Worm (Caenorhabditis elegans) whole organism, L4 larva: Measurements from ENCODE around the gene smc-5.

ENCODE experiments used
- D1046.2 ChIP-seq: fragments of 200-800 bp; sonication (Bioruptor generic); IDR thresholded peaks from 2 replicates; pipeline ENCODE4 v1.3.6; 2022; ENCODE audit warnings: missing genetic modification characterization, missing compliant biosample characterization
- F10B5.3 ChIP-seq: sonication (generic microtip); optimal IDR thresholded peaks from 2 replicates; lab custom pipeline; 2016; ENCODE audit warnings: mild to moderate bottlenecking, missing genetic modification characterization, missing compliant biosample characterization
- F37D6.2 ChIP-seq: sonication (generic microtip); optimal IDR thresholded peaks from 2 replicates; lab custom pipeline; 2016; ENCODE audit warnings: mild to moderate bottlenecking, missing genetic modification characterization, missing compliant biosample characterization
- F49E8.2 ChIP-seq: sonication (generic microtip); optimal IDR thresholded peaks from 2 replicates; lab custom pipeline; 2016; ENCODE audit warnings: missing compliant biosample characterization, mild to moderate bottlenecking, missing genetic modification characterization, borderline replicate concordance
- R02D3.7 ChIP-seq: fragments of 150-350 bp; sonication (generic microtip); optimal IDR thresholded peaks from 3 replicates; lab custom pipeline; 2014; ENCODE audit warnings: missing biosample characterization, missing genetic modification characterization
- T20F7.1 ChIP-seq: fragments of 200-800 bp; sonication (Bioruptor generic); optimal IDR thresholded peaks from 2 replicates; lab custom pipeline; 2018; ENCODE audit warnings: mild to moderate bottlenecking, missing genetic modification characterization, missing compliant biosample characterization
- T26A8.4 ChIP-seq: fragments of 200-800 bp; sonication (Bioruptor generic); IDR thresholded peaks from 2 replicates; pipeline ENCODE4 v1.3.6; 2022; ENCODE audit warnings: missing genetic modification characterization, missing compliant biosample characterization
- Y105C5A.15 ChIP-seq: fragments of 200-800 bp; sonication (Bioruptor generic); IDR thresholded peaks from 2 replicates; pipeline ENCODE4 v1.3.6; 2022; ENCODE audit warnings: missing genetic modification characterization, missing compliant biosample characterization
- Y75B8A.6 ChIP-seq: fragments of 200-800 bp; sonication (Bioruptor generic); IDR thresholded peaks from 2 replicates; pipeline ENCODE4 v1.3.6; 2022; ENCODE audit warnings: missing genetic modification reagents, missing genetic modification characterization, missing compliant biosample characterization
- ZK337.2 ChIP-seq: fragments of 200-800 bp; sonication (Bioruptor generic); IDR thresholded peaks from 2 replicates; pipeline ENCODE4 v1.3.6; 2022; ENCODE audit warnings: missing genetic modification reagents, missing genetic modification characterization, missing compliant biosample characterization
- arid-1 ChIP-seq: fragments of 200-800 bp; sonication (Bioruptor generic); conservative IDR thresholded peaks from 2 replicates; pipeline ENCODE4 v1.3.6; 2022; ENCODE audit warnings: missing genetic modification reagents, missing genetic modification characterization, missing compliant biosample characterization
- ceh-20 ChIP-seq: fragments of 200-800 bp; sonication (Bioruptor generic); IDR thresholded peaks from 2 replicates; pipeline ENCODE4 v1.3.6; 2022; ENCODE audit warnings: missing genetic modification reagents, missing genetic modification characterization, missing compliant biosample characterization
- ceh-28 ChIP-seq: fragments of 150-350 bp; optimal IDR thresholded peaks from 2 replicates; lab custom pipeline; 2014; ENCODE audit warnings: missing biosample characterization, missing genetic modification reagents, missing genetic modification characterization
- ceh-82 ChIP-seq: sonication (generic microtip); optimal IDR thresholded peaks from 2 replicates; lab custom pipeline; 2017; ENCODE audit warnings: missing biosample characterization, missing genetic modification characterization
- daf-16 ChIP-seq, 3 experiments: sonication (generic microtip); optimal IDR thresholded peaks; 2 replicates each; lab custom pipeline; 2016 to 2017; ENCODE audit warnings: missing genetic modification characterization in 3 of 3, missing genetic modification reagents in 3 of 3, mild to moderate bottlenecking in 2 of 3, missing compliant biosample characterization in 2 of 3, missing biosample characterization in 1 of 3, moderate library complexity in 1 of 3
- dmd-6 ChIP-seq: fragments of 200-800 bp; sonication (Bioruptor generic); IDR thresholded peaks from 2 replicates; pipeline ENCODE4 v1.3.6; 2022; ENCODE audit warnings: missing genetic modification reagents, missing genetic modification characterization, missing compliant biosample characterization
- dmd-8 ChIP-seq: fragments of 200-800 bp; sonication (Bioruptor generic); IDR thresholded peaks from 2 replicates; pipeline ENCODE4 v1.3.6; 2022; ENCODE audit warnings: missing genetic modification characterization, missing compliant biosample characterization
- dpl-1 ChIP-seq: fragments of 150-350 bp; optimal IDR thresholded peaks from 2 replicates; lab custom pipeline; 2014; ENCODE audit warnings: missing biosample characterization, missing genetic modification reagents, missing genetic modification characterization
- duxl-1 ChIP-seq: sonication (generic microtip); optimal IDR thresholded peaks from 2 replicates; lab custom pipeline; 2016; ENCODE audit warnings: mild to moderate bottlenecking, missing genetic modification characterization, moderate library complexity, missing compliant biosample characterization; ENCODE audit not compliant: poor library complexity
- egl-43 ChIP-seq: fragments of 200-800 bp; sonication (Bioruptor generic); IDR thresholded peaks from 2 replicates; pipeline ENCODE4 v1.3.6; 2022; ENCODE audit warnings: missing genetic modification reagents, missing genetic modification characterization, missing compliant biosample characterization
- fos-1 ChIP-seq: fragments of 150-350 bp; optimal IDR thresholded peaks from 2 replicates; lab custom pipeline; 2014; ENCODE audit warnings: missing biosample characterization, missing genetic modification characterization
- hif-1 ChIP-seq, 2 experiments: sonication (generic microtip); optimal IDR thresholded peaks; 2 replicates each; lab custom pipeline; 2016 to 2017; ENCODE audit warnings: missing compliant biosample characterization in 2 of 2, missing genetic modification characterization in 2 of 2, missing genetic modification reagents in 2 of 2, missing genotype in 2 of 2, mild to moderate bottlenecking in 1 of 2
- hmg-1.1 ChIP-seq: fragments of 200-800 bp; sonication (Bioruptor generic); IDR thresholded peaks from 2 replicates; pipeline ENCODE4 v1.3.6; 2022; ENCODE audit warnings: missing genetic modification reagents, missing genetic modification characterization, missing compliant biosample characterization
- jun-1 ChIP-seq: fragments of 150-350 bp; optimal IDR thresholded peaks from 2 replicates; lab custom pipeline; 2014; ENCODE audit warnings: missing biosample characterization, missing genetic modification reagents, missing genetic modification characterization
- lin-13 ChIP-seq: fragments of 150-350 bp; optimal IDR thresholded peaks from 2 replicates; lab custom pipeline; 2014; ENCODE audit warnings: missing biosample characterization, missing genetic modification reagents, missing genetic modification characterization
- lin-29 ChIP-seq: fragments of 200-800 bp; sonication (Bioruptor generic); IDR thresholded peaks from 2 replicates; pipeline ENCODE4 v1.3.6; 2022; ENCODE audit warnings: missing genetic modification reagents, missing genetic modification characterization, missing compliant biosample characterization
- lin-38 ChIP-seq: fragments of 200-800 bp; sonication (Bioruptor generic); IDR thresholded peaks from 2 replicates; pipeline ENCODE4 v1.3.6; 2022; ENCODE audit warnings: missing genetic modification reagents, missing genetic modification characterization, missing compliant biosample characterization
- nhr-10 ChIP-seq: fragments of 150-350 bp; optimal IDR thresholded peaks from 2 replicates; lab custom pipeline; 2014; ENCODE audit warnings: missing biosample characterization, missing genetic modification characterization
- nhr-237 ChIP-seq: sonication (generic microtip); optimal IDR thresholded peaks from 2 replicates; lab custom pipeline; 2017; ENCODE audit warnings: missing biosample characterization, missing genetic modification characterization
- nhr-25 ChIP-seq: sonication (generic microtip); optimal IDR thresholded peaks from 2 replicates; lab custom pipeline; 2017; ENCODE audit warnings: missing genetic modification characterization, mild to moderate bottlenecking, missing compliant biosample characterization, antibody characterized with exemption, moderate library complexity, borderline replicate concordance; ENCODE audit not compliant: insufficient read depth
- nhr-28 ChIP-seq: fragments of 150-350 bp; optimal IDR thresholded peaks from 2 replicates; lab custom pipeline; 2014; ENCODE audit warnings: missing biosample characterization, missing genetic modification characterization
- nhr-41 ChIP-seq: fragments of 200-800 bp; sonication (Bioruptor generic); IDR thresholded peaks from 2 replicates; pipeline ENCODE4 v1.3.6; 2022; ENCODE audit warnings: missing genetic modification reagents, missing genetic modification characterization, missing compliant biosample characterization
- nhr-42 ChIP-seq: fragments of 200-800 bp; sonication (Bioruptor generic); IDR thresholded peaks from 2 replicates; pipeline ENCODE4 v1.3.6; 2022; ENCODE audit warnings: missing genetic modification characterization, missing compliant biosample characterization
- nhr-48 ChIP-seq: sonication (generic microtip); optimal IDR thresholded peaks from 2 replicates; lab custom pipeline; 2016; ENCODE audit warnings: mild to moderate bottlenecking, missing genetic modification characterization, missing compliant biosample characterization
- nhr-77 ChIP-seq: fragments of 150-350 bp; optimal IDR thresholded peaks from 2 replicates; lab custom pipeline; 2014; ENCODE audit warnings: missing biosample characterization, missing genetic modification characterization
- pha-4 ChIP-seq, 2 experiments: fragments of 150-350 bp in 1 of 2; fragments of 200-800 bp in 1 of 2; sonication (Bioruptor generic) in 1 of 2; IDR thresholded peaks in 1 of 2; optimal IDR thresholded peaks in 1 of 2; 2 replicates each; pipeline versions ENCODE4 v1.3.6 to Lab custom; 2014 to 2022; ENCODE audit warnings: missing genetic modification characterization in 2 of 2, missing genetic modification reagents in 2 of 2, missing biosample characterization in 1 of 2, missing compliant biosample characterization in 1 of 2
- saeg-2 ChIP-seq: fragments of 200-800 bp; sonication (Bioruptor generic); IDR thresholded peaks from 2 replicates; pipeline ENCODE4 v1.3.6; 2022; ENCODE audit warnings: missing genetic modification reagents, missing genetic modification characterization, missing compliant biosample characterization
- set-16 ChIP-seq: fragments of 200-800 bp; sonication (Bioruptor generic); IDR thresholded peaks from 2 replicates; pipeline ENCODE4 v1.3.6; 2022; ENCODE audit warnings: missing genetic modification reagents, missing genetic modification characterization, missing compliant biosample characterization
- skn-1 ChIP-seq: fragments of 150-350 bp; optimal IDR thresholded peaks from 2 replicates; lab custom pipeline; 2014; ENCODE audit warnings: missing biosample characterization, missing genetic modification characterization
- snpc-4 ChIP-seq: fragments of 150-350 bp; optimal IDR thresholded peaks from 2 replicates; lab custom pipeline; 2014; ENCODE audit warnings: missing biosample characterization, missing genetic modification characterization
- spr-1 ChIP-seq: sonication (generic microtip); optimal IDR thresholded peaks from 2 replicates; lab custom pipeline; 2016; ENCODE audit warnings: mild to moderate bottlenecking, missing genetic modification characterization, missing compliant biosample characterization
- tag-97 ChIP-seq: fragments of 200-800 bp; sonication (Bioruptor generic); IDR thresholded peaks from 2 replicates; pipeline ENCODE4 v1.3.6; 2022; ENCODE audit warnings: missing genetic modification characterization, missing compliant biosample characterization
- unc-130 ChIP-seq: sonication (generic microtip); optimal IDR thresholded peaks from 2 replicates; lab custom pipeline; 2016; ENCODE audit warnings: missing genetic modification reagents, missing genetic modification characterization, missing compliant biosample characterization
- unc-39 ChIP-seq: sonication (generic microtip); optimal IDR thresholded peaks from 2 replicates; lab custom pipeline; 2017; ENCODE audit warnings: missing biosample characterization, missing genetic modification characterization
- zfp-2 ChIP-seq: sonication (generic microtip); optimal IDR thresholded peaks from 2 replicates; lab custom pipeline; 2016; ENCODE audit warnings: mild to moderate bottlenecking, missing genetic modification characterization, missing compliant biosample characterization
- zfp-3 ChIP-seq: fragments of 200-800 bp; sonication (Bioruptor generic); conservative IDR thresholded peaks from 2 replicates; pipeline ENCODE4 v1.3.6; 2022; ENCODE audit warnings: missing genetic modification reagents, missing genetic modification characterization, missing compliant biosample characterization
- zip-11 ChIP-seq: fragments of 200-800 bp; sonication (Bioruptor generic); IDR thresholded peaks from 2 replicates; pipeline ENCODE4 v1.3.6; 2022; ENCODE audit warnings: missing genetic modification characterization, missing compliant biosample characterization
- zip-2 ChIP-seq: fragments of 150-350 bp; optimal IDR thresholded peaks from 2 replicates; lab custom pipeline; 2014; ENCODE audit warnings: missing biosample characterization, missing genetic modification characterization
- ztf-11 ChIP-seq: fragments of 150-350 bp; optimal IDR thresholded peaks from 2 replicates; lab custom pipeline; 2014; ENCODE audit warnings: missing biosample characterization, missing genetic modification characterization

The smc-5 gene

DNA sequence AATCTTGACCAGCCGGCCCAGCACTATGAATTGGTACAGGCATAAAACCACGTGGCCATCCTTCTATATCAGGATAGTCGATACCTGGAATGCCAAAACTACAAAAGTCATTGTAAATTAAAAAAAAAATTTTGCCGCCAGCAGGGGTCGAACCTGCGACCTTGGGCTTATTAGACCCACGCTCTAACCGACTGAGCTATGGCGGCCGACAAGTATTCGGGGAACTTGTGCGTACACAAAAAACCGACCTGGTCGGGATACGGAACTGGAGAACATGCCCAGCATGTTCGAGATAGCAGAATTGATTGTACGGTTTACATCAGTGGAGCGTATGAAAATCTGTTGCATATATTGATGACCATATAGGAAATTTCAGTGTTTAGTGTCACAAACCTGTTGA lies 4.6 kb upstream of the smc-5 start (continued):
- TF ChIP-seq F10B5.3, result peak; percentile 63
- 0 out of 2 replicates have a peak, but pooled peaks have one; percentile 11 for TF ChIP-seq Y75B8A.6 (GFP tag; lab: Robert Waterston, UW)
- peak; percentile 88 for TF ChIP-seq egl-43
- TF ChIP-seq zfp-3 (GFP tag; lab: Robert Waterston, UW), result peak; percentile 60; the same call in 1 of the 2 replicates
- TF ChIP-seq lin-29, result peak; percentile 63
- peak; percentile 93 for TF ChIP-seq snpc-4
- TF ChIP-seq unc-130 (GFP tag; lab: Kevin White, UChicago), result peak; percentile 45
- TF ChIP-seq saeg-2 (GFP tag; lab: Robert Waterston, UW), result 0 out of 2 replicates have a peak, but pooled peaks have one; percentile 66
- no peak for TF ChIP-seq jun-1 (tag; lab: Kevin White, UChicago)
- TF ChIP-seq hif-1 (tag; optimal IDR thresholded peaks at IDR 0.05; lab: Kevin White, UChicago), result peak; percentile 12 to 14
- TF ChIP-seq dmd-8, result 0 out of 2 replicates have a peak, but pooled peaks have one; percentile 60
- TF ChIP-seq ceh-20 (GFP tag; lab: Robert Waterston, UW), result 0 out of 2 replicates have a peak, but pooled peaks have one; percentile 45
- TF ChIP-seq zip-2 (tag; lab: Kevin White, UChicago), result no peak
- TF ChIP-seq skn-1 (tag; lab: Kevin White, UChicago), result no peak
- peak; percentile 58; the same call in 1 of the 2 replicates for TF ChIP-seq ZK337.2 (GFP tag; lab: Robert Waterston, UW)
- peak; percentile 34 for TF ChIP-seq nhr-48 (tag; lab: Kevin White, UChicago)
- TF ChIP-seq ceh-28, result no peak
- TF ChIP-seq F37D6.2 (tag; lab: Kevin White, UChicago), result peak; percentile 13
- TF ChIP-seq duxl-1 (tag; lab: Kevin White, UChicago), result peak; percentile 76
- no peak for TF ChIP-seq unc-39 (tag; lab: Kevin White, UChicago)
- no peak for TF ChIP-seq nhr-41 (GFP tag; lab: Robert Waterston, UW)
- TF ChIP-seq R02D3.7 (tag; lab: Kevin White, UChicago), result no peak
- no peak for TF ChIP-seq ztf-11 (tag; lab: Kevin White, UChicago)
- TF ChIP-seq pha-4 (GFP tag; IDR thresholded peaks at IDR 0.05; lab: Robert Waterston, UW), result peak; percentile 74; the same call in 1 of the 2 replicates
- no peak for TF ChIP-seq pha-4 (tag; optimal IDR thresholded peaks at IDR 0.05; lab: Kevin White, UChicago)
- TF ChIP-seq F49E8.2 (tag; lab: Kevin White, UChicago), result peak; percentile 64
- TF ChIP-seq T26A8.4 (GFP tag; lab: Robert Waterston, UW), result no peak; the same call in none of the 2 replicates
- TF ChIP-seq zip-11 (GFP tag; lab: Robert Waterston, UW), result 0 out of 2 replicates have a peak, but pooled peaks have one; percentile 21
- TF ChIP-seq nhr-77 (tag; lab: Kevin White, UChicago), result no peak
- peak; percentile 54 for TF ChIP-seq dpl-1 (GFP tag; lab: Kevin White, UChicago)
- no peak for TF ChIP-seq ceh-82
- peak; percentile 50 for TF ChIP-seq spr-1
- no peak for TF ChIP-seq tag-97 (GFP tag; lab: Robert Waterston, UW)
- peak; percentile 83 for TF ChIP-seq arid-1
- TF ChIP-seq set-16 (GFP tag; lab: Robert Waterston, UW), result peak; percentile 20; the same call in 1 of the 2 replicates
- TF ChIP-seq nhr-237 (tag; lab: Kevin White, UChicago), result no peak
- peak; percentile 89 for TF ChIP-seq lin-38 (GFP tag; lab: Robert Waterston, UW)
- no peak for TF ChIP-seq nhr-10 (tag; lab: Kevin White, UChicago)
- TF ChIP-seq D1046.2 (GFP tag; lab: Robert Waterston, UW), result peak; percentile 91
- TF ChIP-seq hmg-1.1, result peak; percentile 75
- no peak for TF ChIP-seq zfp-2
- TF ChIP-seq nhr-42 (GFP tag; lab: Robert Waterston, UW), result peak; percentile 72; the same call in 1 of the 2 replicates
- TF ChIP-seq nhr-28 (tag; lab: Kevin White, UChicago), result peak; percentile 38
- peak; percentile 67 for TF ChIP-seq nhr-25 (tag; lab: Kevin White, UChicago)
- TF ChIP-seq Y105C5A.15, result peak; percentile 86; the same call in 1 of the 2 replicates
- TF ChIP-seq fos-1, result no peak
- TF ChIP-seq daf-16 (GFP tag; optimal IDR thresholded peaks at IDR 0.05; lab: Kevin White, UChicago), result peak; percentile 16 to 45
- TF ChIP-seq daf-16 (tag; optimal IDR thresholded peaks at IDR 0.05; lab: Kevin White, UChicago), result peak; percentile 55
- peak; percentile 48 for TF ChIP-seq T20F7.1
- TF ChIP-seq lin-13 (GFP tag; lab: Kevin White, UChicago), result peak; percentile 30
- peak; percentile 73 for TF ChIP-seq dmd-6 (GFP tag; lab: Robert Waterston, UW)
